ENCODE assay signal across 1 fruit fly cellular context in the genomic region with DNA sequence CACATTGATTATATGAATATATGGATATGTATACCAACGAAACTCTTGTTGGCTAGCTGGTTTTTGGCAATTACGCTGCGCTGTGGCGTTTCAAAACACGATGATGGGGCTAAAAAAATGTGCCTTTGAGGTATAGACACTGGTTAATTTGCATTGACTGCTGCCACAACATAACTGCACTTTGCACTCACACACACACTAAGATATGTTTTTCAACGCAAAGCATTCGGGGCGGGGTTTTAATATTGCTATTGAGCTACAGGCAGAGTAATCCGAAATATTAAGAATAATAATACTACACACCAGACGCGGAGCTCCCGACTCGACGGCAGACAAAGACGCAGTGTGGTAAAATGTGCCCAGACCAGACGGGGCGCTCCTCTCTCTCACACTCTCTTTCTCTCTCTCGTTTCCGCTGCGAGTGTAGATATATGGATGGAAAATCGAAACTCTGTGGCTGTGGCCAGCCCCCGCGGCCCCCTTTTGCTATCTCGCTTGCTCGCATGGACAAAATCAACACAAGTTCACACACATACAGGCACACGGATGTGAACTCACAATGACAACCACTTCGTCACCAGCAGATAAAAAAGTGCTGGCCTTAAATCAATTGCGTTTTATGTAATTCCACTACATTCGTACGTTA.
TF ChIP-seq lines count a peak whose summit lies in the region.

No protein-coding gene starts in this region.

TF ChIP-seq in whole organism, embryonic, 481 proteins besides CTCF, POLR2A, EP300 and RAD21 (continued from another document):
- TF ChIP-seq HLH54F (GFP tag; optimal IDR thresholded peaks at IDR 0.05; lab: Kevin White, UChicago) (no peak), Doc2 (GFP tag; IDR thresholded peaks at IDR 0.05; lab: Robert Waterston, UW) (no peak), pros (GFP tag; optimal IDR thresholded peaks at IDR 0.05; lab: Kevin White, UChicago) (peak; percentile 45), bab2 (GFP tag; optimal IDR thresholded peaks at IDR 0.05; lab: Kevin White, UChicago) (peak; percentile 5), Dp (GFP tag; optimal IDR thresholded peaks at IDR 0.05; lab: Kevin White, UChicago) (no peak), al (GFP tag; IDR thresholded peaks at IDR 0.05; lab: Robert Waterston, UW) (no peak), eyg (GFP tag; optimal IDR thresholded peaks at IDR 0.05; lab: Kevin White, UChicago) (no peak), usp (GFP tag; optimal IDR thresholded peaks at IDR 0.05; lab: Kevin White, UChicago) (no peak), CG2889 (GFP tag; IDR thresholded peaks at IDR 0.05; lab: Robert Waterston, UW) (no peak), Lpt (GFP tag; optimal IDR thresholded peaks at IDR 0.05; lab: Kevin White, UChicago) (no peak), Sox100B (GFP tag; optimal IDR thresholded peaks at IDR 0.05; lab: Kevin White, UChicago) (no peak), pho (GFP tag; optimal IDR thresholded peaks at IDR 0.05; lab: Kevin White, UChicago) (no peak), Fer3 (tag; optimal IDR thresholded peaks at IDR 0.05; lab: Kevin White, UChicago) (peak; percentile 21), Nf-YA (GFP tag; IDR thresholded peaks at IDR 0.05; lab: Robert Waterston, UW) (no peak), Atf3 (GFP tag; optimal IDR thresholded peaks at IDR 0.05; lab: Kevin White, UChicago) (no peak), NC2α (GFP tag; optimal IDR thresholded peaks at IDR 0.05; lab: Kevin White, UChicago) (no peak), CG4854 (GFP tag; optimal IDR thresholded peaks at IDR 0.05; lab: Kevin White, UChicago) (no peak), tll (GFP tag; optimal IDR thresholded peaks at IDR 0.05; lab: Kevin White, UChicago) (no peak), grn (GFP tag; optimal IDR thresholded peaks at IDR 0.05; lab: Kevin White, UChicago) (no peak), CG15011 (GFP tag; optimal IDR thresholded peaks at IDR 0.05; lab: Kevin White, UChicago) (peak; percentile 19), CG17912 (GFP tag; optimal IDR thresholded peaks at IDR 0.05; lab: Kevin White, UChicago) (peak; percentile 87), sna (GFP tag; IDR thresholded peaks at IDR 0.05; lab: Robert Waterston, UW; ENCODE audit: partially characterized antibody) (no peak), eve (GFP tag; optimal IDR thresholded peaks at IDR 0.05; lab: Kevin White, UChicago) (no peak), CG10267 (tag; optimal IDR thresholded peaks at IDR 0.05; lab: Kevin White, UChicago) (no peak), CG32772 (GFP tag; IDR thresholded peaks at IDR 0.05; lab: Robert Waterston, UW) (no peak), CG8089 (GFP tag; optimal IDR thresholded peaks at IDR 0.05; lab: Kevin White, UChicago) (peak; percentile 32), hth (optimal IDR thresholded peaks at IDR 0.05; lab: Kevin White, UChicago) (no peak), CG3838 (GFP tag; optimal IDR thresholded peaks at IDR 0.05; lab: Kevin White, UChicago) (no peak), trh (GFP tag; optimal IDR thresholded peaks at IDR 0.05; lab: Kevin White, UChicago) (no peak), CG9609 (GFP tag; optimal IDR thresholded peaks at IDR 0.05; lab: Kevin White, UChicago) (no peak), BtbVII (GFP tag; optimal IDR thresholded peaks at IDR 0.05; lab: Kevin White, UChicago) (peak; percentile 69), unpg (GFP tag; optimal IDR thresholded peaks at IDR 0.05; lab: Kevin White, UChicago) (peak; percentile 16), esg (GFP tag; conservative IDR thresholded peaks at IDR 0.05; lab: Robert Waterston, UW) (no peak), BEAF-32 (GFP tag; optimal IDR thresholded peaks at IDR 0.05; lab: Kevin White, UChicago) (no peak), CG1602 (GFP tag; optimal IDR thresholded peaks at IDR 0.05; lab: Kevin White, UChicago) (no peak), CG7372 (GFP tag; IDR thresholded peaks at IDR 0.05; lab: Robert Waterston, UW) (no peak), dpn (GFP tag; optimal IDR thresholded peaks at IDR 0.05; lab: Kevin White, UChicago) (peak; percentile 5 to 12), cas (GFP tag; IDR thresholded peaks at IDR 0.05; lab: Robert Waterston, UW) (no peak), nerfin-1 (tag; optimal IDR thresholded peaks at IDR 0.05; lab: Kevin White, UChicago) (peak; percentile 43), pfk (GFP tag; optimal IDR thresholded peaks at IDR 0.05; lab: Kevin White, UChicago) (peak; percentile 63), CG17802 (tag; optimal IDR thresholded peaks at IDR 0.05; lab: Kevin White, UChicago) (no peak), CG16815 (GFP tag; optimal IDR thresholded peaks at IDR 0.05; lab: Kevin White, UChicago) (no peak), Nf-YC (tag; optimal IDR thresholded peaks at IDR 0.05; lab: Kevin White, UChicago) (peak; percentile 42), CG2712 (tag; optimal IDR thresholded peaks at IDR 0.05; lab: Kevin White, UChicago) (no peak), CG2875 (GFP tag; optimal IDR thresholded peaks at IDR 0.05; lab: Kevin White, UChicago) (peak; percentile 55), bigmax (GFP tag; optimal IDR thresholded peaks at IDR 0.05; lab: Kevin White, UChicago) (peak; percentile 48), CG31224 (GFP tag; IDR thresholded peaks at IDR 0.05; lab: Robert Waterston, UW) (no peak), CG6254 (GFP tag; optimal IDR thresholded peaks at IDR 0.05; lab: Kevin White, UChicago) (peak; percentile 52), CG11398 (GFP tag; optimal IDR thresholded peaks at IDR 0.05; lab: Kevin White, UChicago) (peak; percentile 63), seq (GFP tag; IDR thresholded peaks at IDR 0.05; lab: Robert Waterston, UW) (no peak), chn (GFP tag; optimal IDR thresholded peaks at IDR 0.05; lab: Kevin White, UChicago) (peak; percentile 76), Deaf1 (tag; optimal IDR thresholded peaks at IDR 0.05; lab: Kevin White, UChicago) (peak; percentile 49), dm (GFP tag; optimal IDR thresholded peaks at IDR 0.05; lab: Kevin White, UChicago) (no peak), CG16863 (GFP tag; optimal IDR thresholded peaks at IDR 0.05; lab: Kevin White, UChicago) (no peak), CG9797 (GFP tag; optimal IDR thresholded peaks at IDR 0.05; lab: Kevin White, UChicago) (no peak), Med (GFP tag; lab: Kevin White, UChicago) (peak; percentile 91), tna (GFP tag; IDR thresholded peaks at IDR 0.05; lab: Robert Waterston, UW; ENCODE audit: partially characterized antibody) (no peak), vfl (GFP tag; optimal IDR thresholded peaks at IDR 0.05; lab: Kevin White, UChicago) (no peak), Hey (tag; optimal IDR thresholded peaks at IDR 0.05; lab: Kevin White, UChicago) (peak; percentile 29), psq (GFP tag; optimal IDR thresholded peaks at IDR 0.05; lab: Kevin White, UChicago) (no peak), dan (GFP tag; IDR thresholded peaks at IDR 0.05; lab: Robert Waterston, UW) (no peak)
